Fruit fly (Drosophila melanogaster) whole organism, prepupa: ENCODE results near the gene CG43880.

ENCODE experiments used
- CG11762 ChIP-seq: fragments of 200-800 bp; sonication (Bioruptor generic); optimal IDR thresholded peaks from 3 replicates; lab custom pipeline; 2016; ENCODE audit warnings: missing biosample characterization, missing genetic modification characterization; ENCODE audit not compliant: insufficient read depth
- CG31627 ChIP-seq: fragments of 200-800 bp; sonication (Bioruptor generic); optimal IDR thresholded peaks from 3 replicates; lab custom pipeline; 2016; ENCODE audit warnings: missing biosample characterization, missing genetic modification characterization
- CG6163 ChIP-seq: fragments of 200-800 bp; sonication (Bioruptor generic); IDR thresholded peaks from 3 replicates; pipeline ENCODE4 v1.3.6; 2022; ENCODE audit warnings: missing biosample characterization, missing genetic modification characterization
- Ets96B ChIP-seq: fragments of 200-800 bp; optimal IDR thresholded peaks from 2 replicates; lab custom pipeline; 2019; ENCODE audit warnings: missing biosample characterization, mild to moderate bottlenecking, missing genetic modification characterization, moderate library complexity
- Hr39 ChIP-seq: fragments of 200-800 bp; sonication (Bioruptor generic); optimal IDR thresholded peaks from 2 replicates; lab custom pipeline; 2016; ENCODE audit warnings: missing biosample characterization, missing genetic modification characterization
- Lpt ChIP-seq: fragments of 200-800 bp; sonication (Bioruptor generic); optimal IDR thresholded peaks from 3 replicates; lab custom pipeline; 2016; ENCODE audit warnings: missing biosample characterization, missing genetic modification characterization
- Sox102F ChIP-seq: fragments of 200-800 bp; sonication (Bioruptor generic); optimal IDR thresholded peaks from 2 replicates; lab custom pipeline; 2016; ENCODE audit warnings: missing biosample characterization, mild to moderate bottlenecking, missing genetic modification characterization
- acj6 ChIP-seq: fragments of 200-800 bp; sonication (Bioruptor generic); optimal IDR thresholded peaks from 3 replicates; lab custom pipeline; 2016; ENCODE audit warnings: missing biosample characterization, missing genetic modification characterization
- esn ChIP-seq: fragments of 200-800 bp; sonication (Bioruptor generic); optimal IDR thresholded peaks from 2 replicates; lab custom pipeline; 2016; ENCODE audit warnings: missing biosample characterization, mild to moderate bottlenecking, missing genetic modification characterization, moderate library complexity
- lz ChIP-seq: fragments of 200-800 bp; sonication (Bioruptor generic); optimal IDR thresholded peaks from 3 replicates; lab custom pipeline; 2016; ENCODE audit warnings: missing biosample characterization, missing genetic modification characterization
- ss ChIP-seq, 2 experiments: fragments of 200-800 bp; sonication (Bioruptor generic); optimal IDR thresholded peaks; 2 replicates in 1 of 2; 3 replicates in 1 of 2; lab custom pipeline; 2017 to 2018; ENCODE audit warnings: mild to moderate bottlenecking in 2 of 2, missing biosample characterization in 2 of 2, missing genetic modification characterization in 2 of 2, moderate library complexity in 1 of 2

DNA sequence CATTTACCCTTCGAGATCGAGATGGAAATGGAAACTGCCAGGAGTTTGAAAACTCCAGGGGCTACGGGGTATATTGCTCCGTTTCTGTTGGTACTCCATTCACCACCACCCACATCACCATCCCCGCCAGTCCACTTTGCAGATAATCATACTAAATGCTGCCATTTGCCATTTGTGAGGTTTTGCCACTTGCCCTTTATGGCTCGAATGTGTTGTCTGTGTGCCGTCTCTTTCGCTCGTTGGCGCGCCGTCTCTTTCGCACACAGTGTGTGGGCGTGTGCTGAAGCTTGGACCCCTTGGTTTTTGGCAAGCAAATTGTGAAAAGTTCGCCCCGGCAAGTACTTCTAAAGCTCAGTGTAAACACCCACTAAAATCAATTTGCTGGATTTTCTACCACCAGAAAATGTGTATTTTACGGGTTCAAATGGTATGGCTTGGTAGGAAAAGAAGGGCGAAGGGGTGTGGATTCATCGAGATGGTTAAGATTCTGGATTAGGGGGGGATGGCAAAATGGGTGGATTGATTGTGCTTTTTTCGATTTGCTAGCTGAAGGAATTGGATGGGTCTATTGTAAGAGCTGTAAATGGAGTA lies 12.6 kb upstream of the CG43880 start:
- TF ChIP-seq CG11762 (GFP tag; lab: Kevin White, UChicago) (no peak), Hr39 (GFP tag; lab: Kevin White, UChicago) (no peak), esn (GFP tag; lab: Kevin White, UChicago) (no peak), Lpt (GFP tag; lab: Kevin White, UChicago) (no peak), Sox102F (no peak), CG31627 (GFP tag; lab: Kevin White, UChicago) (no peak), ss (GFP tag; optimal IDR thresholded peaks at IDR 0.05; lab: Kevin White, UChicago) (no peak), Ets96B (no peak), CG6163 (GFP tag; lab: Robert Waterston, UW) (no peak), lz (GFP tag; lab: Kevin White, UChicago) (no peak), acj6 (GFP tag; lab: Kevin White, UChicago) (no peak)
